Fruit fly (Drosophila melanogaster) S2 (cell line): ENCODE data around the gene Sfp35C.

Source experiments
- CG8478 ChIP-seq: fragments of >200 bp; optimal IDR thresholded peaks from 2 replicates; lab custom pipeline; 2018
- CTCF ChIP-seq, 2 experiments: fragments of >200 bp; optimal IDR thresholded peaks; 2 replicates each; lab custom pipeline; 2018

Sfp35C gene

dm6 chr2L:15201992-15202391 lies at the start of gene Sfp35C:
Sfp35C (minus strand) TSS chr2L:15202092.
- no peak for TF ChIP-seq CG8478
- no peak for TF ChIP-seq CTCF (optimal IDR thresholded peaks at IDR 0.05; lab: Kevin White, UChicago)

- no peak for TF ChIP-seq CG8478
- TF ChIP-seq CTCF (optimal IDR thresholded peaks at IDR 0.05; lab: Kevin White, UChicago): no peak
Observed at dm6 chr2L:15249682-15250081, 47.8 kb upstream of the Sfp35C start.

- no peak for TF ChIP-seq CTCF (optimal IDR thresholded peaks at IDR 0.05; lab: Kevin White, UChicago)
- no peak for TF ChIP-seq CG8478
Observed at dm6 chr2L:15249006-15249513, 47.2 kb upstream of the Sfp35C start.

- TF ChIP-seq CTCF (optimal IDR thresholded peaks at IDR 0.05; lab: Kevin White, UChicago) (no peak), CG8478 (no peak)
Observed at dm6 chr2L:15248163-15249005, 46.5 kb upstream of the Sfp35C start, which contains the start of gene dao. dao (plus strand) TSS chr2L:15248879.

dm6 chr2L:15247614-15248013 lies 45.7 kb upstream of the Sfp35C start, which contains the start of gene ZnT35C:
ZnT35C (minus strand) TSS chr2L:15247714.
- TF ChIP-seq CG8478 (no peak), CTCF (optimal IDR thresholded peaks at IDR 0.05; lab: Kevin White, UChicago) (no peak)

DNA sequence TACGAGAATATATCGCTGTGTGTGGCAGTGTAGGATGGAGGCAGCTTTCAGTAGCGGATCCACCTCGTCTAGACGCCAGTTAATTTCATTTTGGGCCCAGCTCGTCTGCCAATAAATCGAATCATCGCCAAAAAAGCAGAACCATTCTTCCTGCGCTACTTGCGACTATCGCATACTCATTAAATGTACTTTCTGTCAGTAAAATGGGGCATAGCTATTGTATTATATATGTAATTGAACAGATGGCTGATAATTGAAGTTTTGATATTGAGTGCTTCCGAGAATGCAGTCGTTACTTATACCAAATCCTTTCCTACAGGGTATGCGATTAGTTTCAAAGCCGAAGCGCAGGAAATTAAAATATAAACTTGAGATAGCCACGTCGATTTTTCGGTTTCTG lies 42.8 kb upstream of the Sfp35C start:
- no peak for TF ChIP-seq CTCF (optimal IDR thresholded peaks at IDR 0.05; lab: Kevin White, UChicago)

dm6 chr2L:15243413-15243812 lies 41.5 kb upstream of the Sfp35C start:
- TF ChIP-seq CG8478: no peak
- TF ChIP-seq CTCF (optimal IDR thresholded peaks at IDR 0.05; lab: Kevin White, UChicago): no peak

DNA sequence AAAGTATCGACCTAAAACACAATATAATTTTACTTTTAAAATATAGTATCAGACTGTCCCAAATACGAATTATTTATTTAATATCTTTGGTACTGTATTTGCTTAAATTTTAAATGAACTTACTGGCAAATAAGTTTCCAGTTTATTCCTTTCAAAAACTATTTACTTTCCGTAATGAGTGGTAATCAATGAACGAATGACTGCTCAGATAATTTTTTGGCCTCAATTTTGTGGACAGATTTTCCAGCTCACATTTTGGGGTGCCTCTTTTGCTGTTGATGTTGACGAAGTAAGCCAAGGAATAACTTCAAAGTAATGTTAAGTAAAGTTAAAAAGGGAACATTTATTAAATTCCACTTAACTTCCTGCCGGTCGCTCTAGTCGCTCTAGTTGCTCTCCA lies 13.0 kb upstream of the Sfp35C start, which contains the start of gene CG43230:
TSS of gene CG43230 (plus strand) at position 301 of the 400 bp plus-strand sequence.
- TF ChIP-seq CG8478: no peak

DNA sequence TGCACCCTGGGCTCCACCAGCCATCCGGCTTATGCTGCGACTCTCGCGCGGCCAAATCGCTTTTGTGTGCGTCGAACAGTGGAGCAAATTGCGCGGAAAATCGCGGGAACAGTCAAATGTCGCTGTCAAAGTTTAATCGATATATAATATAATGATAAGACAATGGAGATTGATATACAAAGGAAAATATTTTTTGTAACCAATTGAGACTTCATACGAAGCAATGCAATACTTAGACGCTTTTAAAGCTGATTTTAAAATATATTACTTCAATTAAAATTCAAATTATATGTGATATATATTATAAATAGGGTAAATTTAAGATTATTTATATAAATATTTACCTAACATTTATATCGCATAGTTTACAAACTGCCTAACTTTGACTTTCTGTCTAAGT lies 9.6 kb upstream of the Sfp35C start:
- TF ChIP-seq CTCF (optimal IDR thresholded peaks at IDR 0.05; lab: Kevin White, UChicago) (no peak), CG8478 (no peak)

DNA sequence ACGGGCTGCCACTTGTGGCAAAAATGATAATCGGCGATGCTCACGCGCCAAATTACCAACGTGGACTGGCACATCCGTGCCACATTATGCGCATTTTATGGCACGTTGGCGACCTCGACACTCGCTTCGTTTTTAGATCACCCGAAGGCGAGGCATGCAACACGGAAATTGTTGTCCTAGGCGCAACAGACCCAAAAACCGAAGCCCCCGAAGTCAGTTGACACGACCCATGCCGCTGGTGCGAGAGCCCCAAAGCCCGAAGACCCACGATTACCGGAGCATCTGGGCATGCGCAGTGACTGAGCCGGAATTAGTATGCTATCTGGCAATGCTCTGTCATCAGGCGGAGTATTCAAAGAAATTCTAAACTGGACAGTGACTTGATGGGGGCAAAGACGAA lies 1.5 kb downstream of the Sfp35C start, which contains the start of gene CG4168:
TSS of gene CG4168 (minus strand) at position 51 of the 400 bp plus-strand sequence.
- TF ChIP-seq CTCF (optimal IDR thresholded peaks at IDR 0.05; lab: Kevin White, UChicago) (no peak), CG8478 (no peak)

DNA sequence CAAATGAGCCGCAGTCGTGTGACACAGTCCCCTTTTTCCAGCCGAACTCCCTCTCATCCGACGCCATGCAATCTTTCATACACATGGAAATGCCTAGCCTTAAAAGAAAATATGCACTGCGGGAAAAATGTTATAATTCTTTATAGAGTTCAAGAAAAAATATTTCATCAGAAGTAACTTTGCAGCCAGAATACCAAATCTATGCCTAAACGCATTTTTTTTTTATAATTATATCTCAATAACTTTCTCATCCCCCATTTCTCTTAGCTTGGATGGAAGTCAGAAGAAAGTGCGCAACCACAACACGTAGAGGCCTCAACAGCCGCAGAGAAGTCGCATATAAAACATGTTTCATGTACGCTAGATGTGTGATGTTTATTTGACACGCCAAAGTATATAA lies 22.9 kb downstream of the Sfp35C start:
- TF ChIP-seq CTCF (optimal IDR thresholded peaks at IDR 0.05; lab: Kevin White, UChicago): no peak
- TF ChIP-seq CG8478: no peak

DNA sequence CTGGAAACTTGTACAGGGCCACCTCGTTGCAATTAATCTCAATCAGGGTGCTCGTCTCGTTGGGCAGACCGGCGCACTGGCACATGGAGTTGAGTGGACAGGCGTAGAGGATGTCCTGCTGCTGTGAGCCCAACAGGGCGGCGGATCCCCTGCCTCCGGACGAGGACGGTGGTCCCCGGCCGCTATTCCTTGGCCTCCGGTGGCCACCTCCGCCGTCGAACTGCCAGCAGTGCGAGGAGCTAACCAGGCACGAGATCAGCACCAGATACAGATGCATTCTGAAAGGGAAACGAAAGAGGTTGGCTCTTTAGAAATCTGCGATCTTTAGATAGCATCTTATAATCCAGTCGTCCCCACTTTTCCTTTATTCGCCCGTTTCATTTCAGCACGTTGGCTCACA lies 23.8 kb downstream of the Sfp35C start:
- no peak for TF ChIP-seq CTCF (optimal IDR thresholded peaks at IDR 0.05; lab: Kevin White, UChicago)
- no peak for TF ChIP-seq CG8478
